Fruit fly (Drosophila melanogaster) whole organism, prepupa: ENCODE data around the gene mib1.

Source experiments
- CG11294 ChIP-seq: fragments of 200-800 bp; sonication (Bioruptor generic); IDR thresholded peaks from 2 replicates; pipeline ENCODE4 v1.3.6; 2022; ENCODE audit warnings: missing biosample characterization, missing genetic modification characterization
- CG11762 ChIP-seq: fragments of 200-800 bp; sonication (Bioruptor generic); optimal IDR thresholded peaks from 3 replicates; lab custom pipeline; 2016; ENCODE audit warnings: missing biosample characterization, missing genetic modification characterization; ENCODE audit not compliant: insufficient read depth
- CG1621 ChIP-seq: fragments of 200-800 bp; sonication (Bioruptor generic); optimal IDR thresholded peaks from 3 replicates; lab custom pipeline; 2018; ENCODE audit warnings: missing biosample characterization, mild to moderate bottlenecking, missing genetic modification characterization
- CG16779 ChIP-seq: fragments of 200-800 bp; sonication (Bioruptor generic); optimal IDR thresholded peaks from 3 replicates; lab custom pipeline; 2017; ENCODE audit warnings: missing biosample characterization, mild to moderate bottlenecking, missing genetic modification characterization
- CG3919 ChIP-seq: fragments of 200-800 bp; sonication (Bioruptor generic); optimal IDR thresholded peaks from 3 replicates; lab custom pipeline; 2016; ENCODE audit warnings: missing biosample characterization, missing genetic modification characterization
- CG6854 ChIP-seq: fragments of 200-800 bp; sonication (Bioruptor generic); optimal IDR thresholded peaks from 2 replicates; lab custom pipeline; 2017; ENCODE audit warnings: missing biosample characterization, mild to moderate bottlenecking, missing genetic modification characterization
- CG8632 ChIP-seq: fragments of 200-800 bp; sonication (Bioruptor generic); optimal IDR thresholded peaks from 3 replicates; lab custom pipeline; 2016; ENCODE audit warnings: missing biosample characterization, missing genetic modification characterization
- Ets21C ChIP-seq: fragments of 200-800 bp; sonication (Bioruptor generic); optimal IDR thresholded peaks from 3 replicates; lab custom pipeline; 2016; ENCODE audit warnings: missing biosample characterization, missing genetic modification characterization
- Hr39 ChIP-seq: fragments of 200-800 bp; sonication (Bioruptor generic); optimal IDR thresholded peaks from 2 replicates; lab custom pipeline; 2016; ENCODE audit warnings: missing biosample characterization, missing genetic modification characterization
- fd85E ChIP-seq: fragments of 200-800 bp; sonication (Bioruptor generic); optimal IDR thresholded peaks from 3 replicates; lab custom pipeline; 2016; ENCODE audit warnings: missing biosample characterization, missing genetic modification characterization
- pdm3 ChIP-seq: fragments of 200-800 bp; sonication (Bioruptor generic); optimal IDR thresholded peaks from 3 replicates; lab custom pipeline; 2016; ENCODE audit warnings: missing biosample characterization, missing genetic modification characterization

- TF ChIP-seq CG11762 (GFP tag; lab: Kevin White, UChicago) (no peak), CG1621 (no peak), CG6854 (no peak), pdm3 (GFP tag; lab: Kevin White, UChicago) (no peak), CG11294 (GFP tag; lab: Robert Waterston, UW) (no peak), Ets21C (no peak), CG3919 (GFP tag; lab: Kevin White, UChicago) (no peak), Hr39 (GFP tag; lab: Kevin White, UChicago) (no peak), CG16779 (tag; lab: Kevin White, UChicago) (no peak), fd85E (GFP tag; lab: Kevin White, UChicago) (no peak), CG8632 (GFP tag; lab: Kevin White, UChicago) (no peak)
Observed at dm6 chr3L:15974166-15974565, 37.4 kb downstream of the mib1 start.
